Fruit fly (Drosophila melanogaster) whole organism, embryonic: ENCODE data around the gene CG1622.

Experiments
- Atf-2 ChIP-seq: fragments of 200-800 bp; sonication (Bioruptor generic); optimal IDR thresholded peaks from 2 replicates; lab custom pipeline; 2016; ENCODE audit warnings: missing biosample characterization, missing genetic modification characterization
- Awh ChIP-seq: fragments of 200-800 bp; sonication (Bioruptor generic); IDR thresholded peaks from 2 replicates; pipeline ENCODE4, ENCODE4 v1.3.6; 2022; ENCODE audit warnings: missing biosample characterization, missing genetic modification characterization
- Bgb ChIP-seq: fragments of 200-800 bp; sonication (Bioruptor generic); IDR thresholded peaks from 2 replicates; pipeline ENCODE4 v1.3.6; 2022; ENCODE audit warnings: missing biosample characterization, missing genetic modification characterization; ENCODE audit not compliant: partially characterized antibody
- Blimp-1 ChIP-seq: fragments of 200-800 bp; sonication (Bioruptor generic); optimal IDR thresholded peaks from 3 replicates; lab custom pipeline; 2018; ENCODE audit warnings: missing biosample characterization, missing genetic modification characterization, mild to moderate bottlenecking, moderate library complexity, missing genetic modification reagents
- C15 ChIP-seq: fragments of 200-800 bp; sonication (Bioruptor generic); IDR thresholded peaks from 3 replicates; pipeline ENCODE4 v1.3.6; 2022; ENCODE audit warnings: missing biosample characterization, missing genetic modification characterization
- CG10274 ChIP-seq: fragments of 200-800 bp; sonication (Bioruptor generic); optimal IDR thresholded peaks from 3 replicates; lab custom pipeline; 2017; ENCODE audit warnings: missing biosample characterization, mild to moderate bottlenecking, missing genetic modification characterization
- CG10462 ChIP-seq: fragments of 200-800 bp; sonication (Bioruptor generic); optimal IDR thresholded peaks from 2 replicates; lab custom pipeline; 2016; ENCODE audit warnings: missing biosample characterization, missing genetic modification characterization
- CG11456 ChIP-seq: fragments of 200-800 bp; sonication (Bioruptor generic); IDR thresholded peaks from 3 replicates; pipeline ENCODE4 v1.3.6; 2022; ENCODE audit warnings: missing biosample characterization, missing genetic modification characterization
- CG12071 ChIP-seq: fragments of 200-800 bp; sonication (Bioruptor generic); optimal IDR thresholded peaks from 3 replicates; lab custom pipeline; 2018; ENCODE audit warnings: missing biosample characterization, mild to moderate bottlenecking, missing genetic modification characterization
- CG12299 ChIP-seq: fragments of 200-800 bp; sonication (Bioruptor generic); optimal IDR thresholded peaks from 2 replicates; lab custom pipeline; 2018; ENCODE audit warnings: missing biosample characterization, mild to moderate bottlenecking, missing genetic modification characterization
- CG13287 ChIP-seq: fragments of 200-800 bp; sonication (Bioruptor generic); IDR thresholded peaks from 2 replicates; pipeline ENCODE4 v1.3.6; 2022; ENCODE audit warnings: missing biosample characterization, missing genetic modification characterization; ENCODE audit not compliant: partially characterized antibody
- CG13424 ChIP-seq: fragments of 200-800 bp; sonication (Bioruptor generic); optimal IDR thresholded peaks from 2 replicates; lab custom pipeline; 2019; ENCODE audit warnings: missing biosample characterization, mild to moderate bottlenecking, missing genetic modification characterization, moderate library complexity
- CG17359 ChIP-seq: fragments of 200-800 bp; sonication (Bioruptor generic); optimal IDR thresholded peaks from 3 replicates; lab custom pipeline; 2018; ENCODE audit warnings: missing biosample characterization, mild to moderate bottlenecking, missing genetic modification characterization, moderate library complexity
- CG18011 ChIP-seq: fragments of 200-800 bp; sonication (Bioruptor generic); optimal IDR thresholded peaks from 2 replicates; lab custom pipeline; 2017; ENCODE audit warnings: missing biosample characterization, missing genetic modification characterization, mild to moderate bottlenecking, moderate library complexity, missing genotype
- CG18619 ChIP-seq: fragments of 200-800 bp; sonication (Bioruptor generic); optimal IDR thresholded peaks from 3 replicates; lab custom pipeline; 2017; ENCODE audit warnings: missing biosample characterization, mild to moderate bottlenecking, missing genetic modification characterization
- CG2116 ChIP-seq: fragments of 200-800 bp; sonication (Bioruptor generic); optimal IDR thresholded peaks from 3 replicates; lab custom pipeline; 2018; ENCODE audit warnings: missing biosample characterization, mild to moderate bottlenecking, missing genetic modification characterization
- CG2120 ChIP-seq: fragments of 200-800 bp; sonication (Bioruptor generic); optimal IDR thresholded peaks from 3 replicates; lab custom pipeline; 2016; ENCODE audit warnings: missing biosample characterization, missing genetic modification characterization
- CG2678 ChIP-seq: fragments of 200-800 bp; sonication (Bioruptor generic); optimal IDR thresholded peaks from 3 replicates; lab custom pipeline; 2019; ENCODE audit warnings: missing biosample characterization, mild to moderate bottlenecking, missing genetic modification characterization, moderate library complexity
- CG3726 ChIP-seq: fragments of 200-800 bp; sonication (Bioruptor generic); IDR thresholded peaks from 3 replicates; pipeline ENCODE4, ENCODE4 v1.3.6; 2022; ENCODE audit warnings: missing biosample characterization, missing genetic modification characterization
- CG3838 ChIP-seq: fragments of 200-800 bp; sonication (Bioruptor generic); optimal IDR thresholded peaks from 3 replicates; lab custom pipeline; 2016; ENCODE audit warnings: missing biosample characterization, missing genetic modification characterization
- CG4820 ChIP-seq: fragments of 200-800 bp; sonication (Bioruptor generic); optimal IDR thresholded peaks from 3 replicates; lab custom pipeline; 2016; ENCODE audit warnings: missing biosample characterization, missing genetic modification characterization
- CG6175 ChIP-seq: fragments of 200-800 bp; sonication (Bioruptor generic); IDR thresholded peaks from 3 replicates; pipeline ENCODE4 v1.3.6; 2022; ENCODE audit warnings: missing biosample characterization, missing genetic modification characterization
- CG6689 ChIP-seq: fragments of 200-800 bp; sonication (Bioruptor generic); IDR thresholded peaks from 2 replicates; pipeline ENCODE4 v1.3.6; 2022; ENCODE audit warnings: missing biosample characterization, missing genetic modification characterization
- CG8089 ChIP-seq: fragments of 200-800 bp; sonication (Bioruptor generic); optimal IDR thresholded peaks from 3 replicates; lab custom pipeline; 2016; ENCODE audit warnings: missing biosample characterization, missing genetic modification characterization
- CG9797 ChIP-seq: fragments of 200-800 bp; sonication (Bioruptor generic); optimal IDR thresholded peaks from 3 replicates; lab custom pipeline; 2018; ENCODE audit warnings: missing biosample characterization, mild to moderate bottlenecking, missing genetic modification characterization
- Dad ChIP-seq: fragments of 200-800 bp; sonication (Bioruptor generic); optimal IDR thresholded peaks from 3 replicates; lab custom pipeline; 2016; ENCODE audit warnings: missing biosample characterization, missing genetic modification characterization
- Dbx ChIP-seq: fragments of 200-800 bp; sonication (Bioruptor generic); IDR thresholded peaks from 3 replicates; pipeline ENCODE4 v1.3.6; 2022; ENCODE audit warnings: missing biosample characterization, missing genetic modification characterization
- Drgx ChIP-seq: fragments of 200-800 bp; sonication (Bioruptor generic); IDR thresholded peaks from 2 replicates; pipeline ENCODE4 v1.3.6; 2022; ENCODE audit warnings: missing biosample characterization, missing genetic modification characterization
- Ets65A ChIP-seq: fragments of 200-800 bp; sonication (Bioruptor generic); peaks from one replicate; lab custom pipeline; 2016; ENCODE audit warnings: missing biosample characterization, missing genetic modification characterization
- H15 ChIP-seq: fragments of 200-800 bp; sonication (Bioruptor generic); IDR thresholded peaks from 3 replicates; pipeline ENCODE4 v1.3.6; 2022; ENCODE audit warnings: missing biosample characterization, missing genetic modification characterization
- Hmx ChIP-seq: fragments of 200-800 bp; sonication (Bioruptor generic); optimal IDR thresholded peaks from 2 replicates; lab custom pipeline; 2016; ENCODE audit warnings: missing biosample characterization, missing genetic modification characterization
- Hsf ChIP-seq: fragments of 200-800 bp; sonication (Bioruptor generic); optimal IDR thresholded peaks from 3 replicates; lab custom pipeline; 2016; ENCODE audit warnings: missing biosample characterization, missing genetic modification characterization
- MTF-1 ChIP-seq: fragments of 200-800 bp; sonication (Bioruptor generic); optimal IDR thresholded peaks from 2 replicates; lab custom pipeline; 2018; ENCODE audit warnings: missing biosample characterization, mild to moderate bottlenecking, missing genetic modification characterization, borderline replicate concordance
- NK7.1 ChIP-seq: fragments of 200-800 bp; sonication (Bioruptor generic); optimal IDR thresholded peaks from 3 replicates; lab custom pipeline; 2016; ENCODE audit warnings: missing biosample characterization, missing genetic modification characterization
- Nf-YA ChIP-seq: fragments of 200-800 bp; sonication (Bioruptor generic); IDR thresholded peaks from 2 replicates; pipeline ENCODE4 v1.3.6; 2022; ENCODE audit warnings: missing biosample characterization, missing genetic modification characterization
- PHDP ChIP-seq: fragments of 200-800 bp; sonication (Bioruptor generic); optimal IDR thresholded peaks from 3 replicates; lab custom pipeline; 2018; ENCODE audit warnings: missing biosample characterization, mild to moderate bottlenecking, missing genetic modification characterization, moderate library complexity
- Pdp1 ChIP-seq, 2 experiments: fragments of 200-800 bp; sonication (Bioruptor generic); optimal IDR thresholded peaks; 3 replicates each; lab custom pipeline; 2016; ENCODE audit warnings: missing biosample characterization in 2 of 2, missing genetic modification characterization in 2 of 2, mild to moderate bottlenecking in 1 of 2, moderate library complexity in 1 of 2
- Ravus ChIP-seq: fragments of 200-800 bp; sonication (Bioruptor generic); IDR thresholded peaks from 2 replicates; pipeline ENCODE4 v1.3.6; 2022; ENCODE audit warnings: missing biosample characterization, missing genetic modification characterization
- ap ChIP-seq: fragments of 200-800 bp; sonication (Bioruptor generic); IDR thresholded peaks from 2 replicates; pipeline ENCODE4 v1.3.6; 2022; ENCODE audit warnings: missing biosample characterization, missing genetic modification characterization
- gem ChIP-seq: fragments of 200-800 bp; sonication (Bioruptor generic); optimal IDR thresholded peaks from 2 replicates; lab custom pipeline; 2019; ENCODE audit warnings: missing biosample characterization, mild to moderate bottlenecking, missing genetic modification characterization, moderate library complexity
- hkb ChIP-seq, 2 experiments: fragments of 200-800 bp in 1 of 2; fragments of >200 bp in 1 of 2; sonication (Bioruptor generic) in 1 of 2; IDR thresholded peaks in 1 of 2; optimal IDR thresholded peaks in 1 of 2; 2 replicates each; pipeline versions ENCODE4 v1.3.6 to Lab custom; 2017 to 2022; ENCODE audit warnings: missing biosample characterization in 1 of 2, missing genetic modification characterization in 1 of 2
- lab ChIP-seq: fragments of 200-800 bp; sonication (Bioruptor generic); optimal IDR thresholded peaks from 3 replicates; lab custom pipeline; 2017; ENCODE audit warnings: missing biosample characterization, missing genetic modification characterization, mild to moderate bottlenecking, moderate library complexity, missing genetic modification reagents
- pnt ChIP-seq: fragments of 200-800 bp; sonication (Bioruptor generic); optimal IDR thresholded peaks from 3 replicates; lab custom pipeline; 2016; ENCODE audit warnings: missing biosample characterization, missing genetic modification characterization
- ro ChIP-seq: fragments of 200-800 bp; sonication (Bioruptor generic); IDR thresholded peaks from 2 replicates; pipeline ENCODE4 v1.3.6; 2022; ENCODE audit warnings: missing biosample characterization, missing genetic modification characterization
- sens ChIP-seq: fragments of 200-800 bp; sonication (Bioruptor generic); peaks from one replicate; lab custom pipeline; 2016; ENCODE audit warnings: missing biosample characterization, missing genetic modification characterization
- stc ChIP-seq: fragments of 200-800 bp; sonication (Bioruptor generic); IDR thresholded peaks from 2 replicates; pipeline ENCODE4 v1.3.6; 2022; ENCODE audit warnings: missing biosample characterization, missing genetic modification characterization
- trem ChIP-seq: fragments of 200-800 bp; optimal IDR thresholded peaks from 3 replicates; lab custom pipeline; 2019; ENCODE audit warnings: missing biosample characterization, mild to moderate bottlenecking, missing genetic modification characterization, moderate library complexity
- wdn ChIP-seq: fragments of 200-800 bp; sonication (Bioruptor generic); IDR thresholded peaks from 2 replicates; pipeline ENCODE4 v1.3.6; 2022; ENCODE audit warnings: missing biosample characterization, missing genetic modification characterization

The CG1622 gene

DNA sequence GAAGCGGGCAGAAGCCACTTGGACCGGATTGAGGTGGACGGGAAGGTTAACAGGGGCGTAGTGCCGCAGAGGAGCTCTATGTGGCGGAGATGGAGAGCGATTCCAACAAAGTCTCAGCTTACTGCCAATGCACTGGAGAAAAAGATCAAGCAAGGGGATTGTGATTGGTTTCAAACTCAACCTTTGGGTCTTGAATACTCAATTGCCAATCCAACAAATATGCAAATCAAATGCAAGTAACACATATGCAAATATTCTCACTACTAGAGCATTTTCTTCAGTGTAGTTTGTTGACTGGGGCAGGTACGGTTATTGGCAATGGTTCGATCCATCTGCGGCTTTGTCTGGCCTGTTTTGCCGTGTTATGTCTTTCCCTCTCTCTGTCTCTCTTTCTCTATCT, 45.6 kb upstream of the CG1622 start (continued):
- TF ChIP-seq Nf-YA (GFP tag; lab: Robert Waterston, UW) (0 out of 2 replicates have a peak, but pooled peaks have one; percentile 24), CG12299 (tag; lab: Kevin White, UChicago) (no peak), ro (GFP tag; lab: Robert Waterston, UW) (0 out of 2 replicates have a peak, but pooled peaks have one; percentile 29), NK7.1 (GFP tag; lab: Kevin White, UChicago) (peak; percentile 55), CG13287 (GFP tag; lab: Robert Waterston, UW) (no peak), MTF-1 (GFP tag; lab: Kevin White, UChicago) (peak; percentile 45), CG6175 (GFP tag; lab: Robert Waterston, UW) (peak; percentile 73; the same call in 1 of the 3 replicates), CG12071 (GFP tag; lab: Kevin White, UChicago) (peak; percentile 81), stc (GFP tag; lab: Robert Waterston, UW) (peak; percentile 66), CG9797 (GFP tag; lab: Kevin White, UChicago) (no peak), CG10462 (GFP tag; lab: Kevin White, UChicago) (peak; percentile 39), Dad (GFP tag; lab: Kevin White, UChicago) (peak; percentile 82), CG18011 (peak; percentile 33), PHDP (tag; lab: Kevin White, UChicago) (peak; percentile 73)

DNA sequence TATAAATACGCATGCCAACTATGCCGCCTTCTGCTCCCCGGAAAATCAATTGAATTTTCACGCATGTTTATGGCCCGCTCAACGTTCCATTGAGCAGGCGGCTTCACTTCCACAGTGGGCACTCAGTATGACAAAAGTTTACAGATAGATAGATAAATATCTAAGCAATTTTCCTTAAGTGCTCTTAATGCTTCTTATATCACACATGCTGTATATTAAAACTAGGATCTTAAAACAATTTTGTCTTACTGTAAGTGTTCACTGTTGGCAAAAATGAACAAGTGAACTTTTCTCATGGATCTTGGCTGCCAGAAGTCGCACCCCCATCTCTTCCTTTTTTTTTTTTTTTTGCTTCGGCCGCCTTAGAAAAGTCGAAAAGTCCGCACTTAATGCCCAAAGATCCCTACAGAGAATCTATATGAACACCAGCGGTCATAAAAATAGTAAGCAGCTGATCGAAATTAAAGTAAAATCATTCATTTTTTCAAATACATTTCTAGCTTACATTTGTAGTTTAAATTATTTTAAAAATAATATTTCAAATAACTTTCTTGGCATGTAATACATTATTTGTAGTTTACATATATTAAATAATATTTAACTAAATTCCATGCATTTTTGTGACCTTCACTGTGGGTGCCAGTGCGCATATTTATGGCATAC, 43.7 kb upstream of the CG1622 start:
- peak; percentile 35 for TF ChIP-seq CG8089 (GFP tag; lab: Kevin White, UChicago)
- peak; percentile 34 for TF ChIP-seq Hsf (GFP tag; lab: Kevin White, UChicago)
- TF ChIP-seq CG18619 (GFP tag; lab: Kevin White, UChicago), result peak; percentile 5
- no peak for TF ChIP-seq CG2116 (GFP tag; lab: Kevin White, UChicago)
- peak; percentile 7 for TF ChIP-seq Drgx (GFP tag; lab: Robert Waterston, UW)
- TF ChIP-seq Awh (GFP tag; lab: Robert Waterston, UW), result peak; percentile 46
- no peak for TF ChIP-seq Hmx (GFP tag; lab: Kevin White, UChicago)
- TF ChIP-seq Ets65A, result peak; percentile 93
- peak; percentile 14; the same call in 1 of the 3 replicates for TF ChIP-seq Dbx (GFP tag; lab: Robert Waterston, UW)
- TF ChIP-seq sens (GFP tag; lab: Kevin White, UChicago), result peak; percentile 91
- TF ChIP-seq lab, result peak; percentile 18
- no peak for TF ChIP-seq Bgb (GFP tag; lab: Robert Waterston, UW)
- peak; percentile 34 for TF ChIP-seq Blimp-1
- peak; percentile 5 for TF ChIP-seq CG10274 (GFP tag; lab: Kevin White, UChicago)
- TF ChIP-seq CG11456 (GFP tag; lab: Robert Waterston, UW), result peak; percentile 62; the same call in 2 of the 3 replicates
- peak; percentile 60; the same call in 2 of the 3 replicates for TF ChIP-seq H15 (GFP tag; lab: Robert Waterston, UW)
- peak; percentile 50 for TF ChIP-seq CG6689 (GFP tag; lab: Robert Waterston, UW)
- peak; percentile 19 for TF ChIP-seq Ravus (GFP tag; lab: Robert Waterston, UW)
- TF ChIP-seq CG17359, result peak; percentile 33
- TF ChIP-seq CG4820 (GFP tag; lab: Kevin White, UChicago), result peak; percentile 12
- peak; percentile 62 for TF ChIP-seq gem (tag; lab: Kevin White, UChicago)
- peak; percentile 31; the same call in 1 of the 2 replicates for TF ChIP-seq ap (GFP tag; lab: Robert Waterston, UW)
- TF ChIP-seq CG3838 (GFP tag; lab: Kevin White, UChicago), result no peak
- peak; percentile 30 for TF ChIP-seq CG13424
- TF ChIP-seq trem, result peak; percentile 10
- TF ChIP-seq CG2120 (GFP tag; lab: Kevin White, UChicago), result peak; percentile 70
- TF ChIP-seq pnt (GFP tag; lab: Kevin White, UChicago), result peak; percentile 20
- TF ChIP-seq wdn (GFP tag; lab: Robert Waterston, UW), result peak; percentile 38; the same call in 1 of the 2 replicates
- TF ChIP-seq CG3726 (GFP tag; lab: Robert Waterston, UW), result 0 out of 3 replicates have a peak, but pooled peaks have one; percentile 35
- TF ChIP-seq C15 (GFP tag; lab: Robert Waterston, UW), result 0 out of 3 replicates have a peak, but pooled peaks have one; percentile 19
- peak; percentile 10 to 50 for TF ChIP-seq Pdp1 (GFP tag; optimal IDR thresholded peaks at IDR 0.05; lab: Kevin White, UChicago)
- peak; percentile 56 for TF ChIP-seq CG2678 (tag; lab: Kevin White, UChicago)
- TF ChIP-seq Atf-2 (GFP tag; lab: Kevin White, UChicago), result no peak
- no peak for TF ChIP-seq hkb (optimal IDR thresholded peaks at IDR 0.05; lab: Kevin White, UChicago)
- TF ChIP-seq hkb (GFP tag; IDR thresholded peaks at IDR 0.05; lab: Robert Waterston, UW), result peak; percentile 64
